Worm (Caenorhabditis elegans) whole organism, L4/young adult: ENCODE measurements around the gene K08F4.3.

ENCODE experiments used
- W03F9.2 ChIP-seq: fragments of 150-350 bp; optimal IDR thresholded peaks from 2 replicates; lab custom pipeline; 2014; ENCODE audit warnings: missing biosample characterization, missing genetic modification characterization
- dao-5 ChIP-seq: sonication (generic microtip); optimal IDR thresholded peaks from 2 replicates; lab custom pipeline; 2016; ENCODE audit warnings: missing genotype, missing genetic modification characterization, moderate library complexity, missing compliant biosample characterization
- him-1 ChIP-seq: sonication (generic microtip); optimal IDR thresholded peaks from 2 replicates; lab custom pipeline; 2016; ENCODE audit warnings: missing genotype, missing genetic modification reagents, missing genetic modification characterization, missing compliant biosample characterization

ce11 chrIV:10174932-10175732, 46.1 kb downstream of the K08F4.3 start:
- no peak for TF ChIP-seq W03F9.2 (tag; lab: Kevin White, UChicago)
- TF ChIP-seq dao-5 (tag; lab: Kevin White, UChicago): no peak
- no peak for TF ChIP-seq him-1 (tag; lab: Kevin White, UChicago)
